Fruit fly (Drosophila melanogaster) whole organism, embryonic: ENCODE measurements around the gene CG7564.
A peak's percentile ranks its signal among the peaks of the same experiment; 100 is the strongest.

Experiments used
- Blimp-1 ChIP-seq: fragments of 200-800 bp; sonication (Bioruptor generic); optimal IDR thresholded peaks from 3 replicates; lab custom pipeline; 2018; ENCODE audit warnings: missing biosample characterization, missing genetic modification characterization, mild to moderate bottlenecking, moderate library complexity, missing genetic modification reagents
- CG10366 ChIP-seq: fragments of 200-800 bp; sonication (Bioruptor generic); IDR thresholded peaks from 2 replicates; pipeline ENCODE4 v1.3.6; 2022; ENCODE audit warnings: missing biosample characterization, missing genetic modification characterization
- CG10654 ChIP-seq: fragments of 200-800 bp; sonication (Bioruptor generic); optimal IDR thresholded peaks from 2 replicates; lab custom pipeline; 2016; ENCODE audit warnings: missing biosample characterization, missing genetic modification characterization
- CG13296 ChIP-seq: fragments of 200-800 bp; sonication (Bioruptor generic); optimal IDR thresholded peaks from 3 replicates; lab custom pipeline; 2018; ENCODE audit warnings: missing biosample characterization, mild to moderate bottlenecking, missing genetic modification characterization
- CG15601 ChIP-seq: fragments of 200-800 bp; sonication (Bioruptor generic); optimal IDR thresholded peaks from 3 replicates; lab custom pipeline; 2019; ENCODE audit warnings: missing biosample characterization, mild to moderate bottlenecking, missing genetic modification characterization, moderate library complexity
- CG17361 ChIP-seq: fragments of 200-800 bp; sonication (Bioruptor generic); IDR thresholded peaks from 3 replicates; pipeline ENCODE4 v1.3.6; 2022; ENCODE audit warnings: missing biosample characterization, missing genetic modification characterization
- CG17385 ChIP-seq: fragments of 200-800 bp; sonication (Bioruptor generic); optimal IDR thresholded peaks from 3 replicates; lab custom pipeline; 2018; ENCODE audit warnings: missing biosample characterization, mild to moderate bottlenecking, missing genetic modification characterization
- CG1792 ChIP-seq: fragments of 200-800 bp; sonication (Bioruptor generic); optimal IDR thresholded peaks from 2 replicates; lab custom pipeline; 2016; ENCODE audit warnings: missing biosample characterization, missing genetic modification characterization
- CG1832 ChIP-seq: fragments of 200-800 bp; sonication (Bioruptor generic); optimal IDR thresholded peaks from 2 replicates; lab custom pipeline; 2017; ENCODE audit warnings: missing biosample characterization, mild to moderate bottlenecking, missing genetic modification characterization, inconsistent platforms
- CG18599 ChIP-seq: fragments of 200-800 bp; sonication (Bioruptor generic); optimal IDR thresholded peaks from 3 replicates; lab custom pipeline; 2017; ENCODE audit warnings: missing biosample characterization, missing genetic modification characterization, mild to moderate bottlenecking, moderate library complexity, missing genetic modification reagents
- CG2712 ChIP-seq: fragments of 200-800 bp; optimal IDR thresholded peaks from 3 replicates; lab custom pipeline; 2019; ENCODE audit warnings: missing biosample characterization, mild to moderate bottlenecking, missing genetic modification characterization, moderate library complexity
- CG31224 ChIP-seq: fragments of 200-800 bp; sonication (Bioruptor generic); IDR thresholded peaks from 2 replicates; pipeline ENCODE4 v1.3.6; 2022; ENCODE audit warnings: missing biosample characterization, missing genetic modification characterization
- CG34422 ChIP-seq: fragments of 200-800 bp; sonication (Bioruptor generic); IDR thresholded peaks from 3 replicates; pipeline ENCODE4 v1.3.6; 2022; ENCODE audit warnings: missing biosample characterization, missing genetic modification characterization
- CG3726 ChIP-seq: fragments of 200-800 bp; sonication (Bioruptor generic); IDR thresholded peaks from 3 replicates; pipeline ENCODE4, ENCODE4 v1.3.6; 2022; ENCODE audit warnings: missing biosample characterization, missing genetic modification characterization
- CG43689 ChIP-seq: fragments of 200-800 bp; sonication (Bioruptor generic); IDR thresholded peaks from 2 replicates; pipeline ENCODE4 v1.3.6; 2022; ENCODE audit warnings: missing biosample characterization, missing genetic modification characterization
- CG5180 ChIP-seq: fragments of 200-800 bp; sonication (Bioruptor generic); optimal IDR thresholded peaks from 3 replicates; lab custom pipeline; 2017; ENCODE audit warnings: missing biosample characterization, missing genetic modification characterization, mild to moderate bottlenecking, moderate library complexity, missing genetic modification reagents
- D19B ChIP-seq: fragments of 200-800 bp; sonication (Bioruptor generic); optimal IDR thresholded peaks from 2 replicates; lab custom pipeline; 2017; ENCODE audit warnings: missing biosample characterization, mild to moderate bottlenecking, missing genetic modification characterization
- Dek ChIP-seq: fragments of 200-800 bp; sonication (Bioruptor generic); optimal IDR thresholded peaks from 3 replicates; lab custom pipeline; 2019; ENCODE audit warnings: missing biosample characterization, mild to moderate bottlenecking, missing genetic modification characterization, moderate library complexity
- Dip3 ChIP-seq: fragments of 200-800 bp; sonication (Bioruptor generic); optimal IDR thresholded peaks from 3 replicates; lab custom pipeline; 2016; ENCODE audit warnings: missing biosample characterization, missing genetic modification characterization
- Hr78 ChIP-seq, 2 experiments: fragments of 200-800 bp in 1 of 2; fragments of >200 bp in 1 of 2; sonication (Bioruptor generic) in 1 of 2; optimal IDR thresholded peaks; 2 replicates each; lab custom pipeline; 2017 to 2019; ENCODE audit warnings: missing biosample characterization in 2 of 2, missing genetic modification characterization in 2 of 2, mild to moderate bottlenecking in 1 of 2, moderate library complexity in 1 of 2
- Kr ChIP-seq: fragments of 200-800 bp; sonication (Bioruptor generic); optimal IDR thresholded peaks from 2 replicates; lab custom pipeline; 2017; ENCODE audit warnings: missing biosample characterization, mild to moderate bottlenecking, missing genetic modification characterization
- MESR4 ChIP-seq: fragments of 200-800 bp; sonication (Bioruptor generic); optimal IDR thresholded peaks from 2 replicates; lab custom pipeline; 2018; ENCODE audit warnings: missing biosample characterization, mild to moderate bottlenecking, missing genetic modification characterization, moderate library complexity
- Mes4 ChIP-seq: fragments of 200-800 bp; sonication (Bioruptor generic); optimal IDR thresholded peaks from 2 replicates; lab custom pipeline; 2016; ENCODE audit warnings: missing biosample characterization, missing genetic modification characterization
- Oaz ChIP-seq: fragments of 200-800 bp; sonication (Bioruptor generic); IDR thresholded peaks from 2 replicates; pipeline ENCODE4 v1.3.6; 2022; ENCODE audit warnings: missing biosample characterization, missing genetic modification characterization
- Ptx1 ChIP-seq: fragments of 200-800 bp; sonication (Bioruptor generic); IDR thresholded peaks from 2 replicates; pipeline ENCODE4 v1.3.6; 2022; ENCODE audit warnings: missing biosample characterization, missing genetic modification characterization
- Sox102F ChIP-seq: fragments of 200-800 bp; sonication (Bioruptor generic); optimal IDR thresholded peaks from 2 replicates; lab custom pipeline; 2018; ENCODE audit warnings: missing biosample characterization, mild to moderate bottlenecking, missing genetic modification characterization, moderate library complexity
- Sry-β ChIP-seq: fragments of 200-800 bp; sonication (Bioruptor generic); optimal IDR thresholded peaks from 2 replicates; lab custom pipeline; 2018; ENCODE audit warnings: missing biosample characterization, mild to moderate bottlenecking, missing genetic modification characterization, moderate library complexity
- TFAM ChIP-seq: fragments of 200-800 bp; sonication (Bioruptor generic); optimal IDR thresholded peaks from 2 replicates; lab custom pipeline; 2017; ENCODE audit warnings: missing biosample characterization, missing genetic modification characterization, inconsistent platforms
- ato ChIP-seq: fragments of 200-800 bp; sonication (Bioruptor generic); IDR thresholded peaks from 2 replicates; pipeline ENCODE4 v1.3.6; 2022; ENCODE audit warnings: missing biosample characterization, missing genetic modification characterization; ENCODE audit not compliant: partially characterized antibody
- az2 ChIP-seq: fragments of 200-800 bp; sonication (Bioruptor generic); optimal IDR thresholded peaks from 3 replicates; lab custom pipeline; 2016; ENCODE audit warnings: missing biosample characterization, missing genetic modification characterization
- chinmo ChIP-seq: fragments of 200-800 bp; sonication (Bioruptor generic); IDR thresholded peaks from 4 replicates; pipeline ENCODE4 v1.3.6; 2022; ENCODE audit warnings: missing biosample characterization, missing genetic modification characterization; ENCODE audit not compliant: partially characterized antibody
- chn ChIP-seq: fragments of 200-800 bp; sonication (Bioruptor generic); optimal IDR thresholded peaks from 2 replicates; lab custom pipeline; 2016; ENCODE audit warnings: missing biosample characterization, missing genetic modification characterization
- corto ChIP-seq: fragments of 200-800 bp; sonication (Bioruptor generic); optimal IDR thresholded peaks from 2 replicates; lab custom pipeline; 2016; ENCODE audit warnings: missing biosample characterization, mild to moderate bottlenecking, missing genetic modification characterization, moderate library complexity
- dpn ChIP-seq, 2 experiments: fragments of 200-800 bp; sonication (Bioruptor generic); optimal IDR thresholded peaks; 3 replicates each; lab custom pipeline; 2016; ENCODE audit warnings: missing biosample characterization in 2 of 2, missing genetic modification characterization in 2 of 2
- emc ChIP-seq: fragments of 200-800 bp; sonication (Bioruptor generic); optimal IDR thresholded peaks from 2 replicates; lab custom pipeline; 2016; ENCODE audit warnings: missing biosample characterization, missing genetic modification characterization
- gcm ChIP-seq: fragments of 200-800 bp; sonication (Bioruptor generic); optimal IDR thresholded peaks from 2 replicates; lab custom pipeline; 2019; ENCODE audit warnings: missing biosample characterization, mild to moderate bottlenecking, missing genetic modification characterization, moderate library complexity
- gt ChIP-seq: fragments of 200-800 bp; sonication (Bioruptor generic); IDR thresholded peaks from 2 replicates; pipeline ENCODE4 v1.3.6; 2022; ENCODE audit warnings: missing biosample characterization, missing genetic modification characterization
- ken ChIP-seq: fragments of 200-800 bp; sonication (Bioruptor generic); IDR thresholded peaks from 3 replicates; pipeline ENCODE4 v1.3.6; 2022; ENCODE audit warnings: missing biosample characterization, missing genetic modification characterization
- lbe ChIP-seq: fragments of 200-800 bp; sonication (Bioruptor generic); optimal IDR thresholded peaks from 2 replicates; lab custom pipeline; 2016; ENCODE audit warnings: missing biosample characterization, mild to moderate bottlenecking, missing genetic modification characterization
- nau ChIP-seq: fragments of 200-800 bp; sonication (Bioruptor generic); optimal IDR thresholded peaks from 3 replicates; lab custom pipeline; 2017; ENCODE audit warnings: missing biosample characterization, mild to moderate bottlenecking, missing genetic modification characterization, missing genetic modification reagents
- phol ChIP-seq: fragments of 200-800 bp; sonication (Bioruptor generic); optimal IDR thresholded peaks from 3 replicates; lab custom pipeline; 2018; ENCODE audit warnings: missing biosample characterization, mild to moderate bottlenecking, missing genetic modification characterization, moderate library complexity
- pnt ChIP-seq: fragments of 200-800 bp; sonication (Bioruptor generic); optimal IDR thresholded peaks from 3 replicates; lab custom pipeline; 2016; ENCODE audit warnings: missing biosample characterization, missing genetic modification characterization
- psq ChIP-seq: fragments of 200-800 bp; sonication (Bioruptor generic); optimal IDR thresholded peaks from 2 replicates; lab custom pipeline; 2017; ENCODE audit warnings: missing biosample characterization, missing genetic modification characterization
- row ChIP-seq: fragments of 200-800 bp; sonication (Bioruptor generic); IDR thresholded peaks from 3 replicates; pipeline ENCODE4 v1.3.6; 2022; ENCODE audit warnings: missing biosample characterization, missing genetic modification characterization
- sens ChIP-seq: fragments of 200-800 bp; sonication (Bioruptor generic); peaks from one replicate; lab custom pipeline; 2016; ENCODE audit warnings: missing biosample characterization, missing genetic modification characterization
- so ChIP-seq: fragments of 200-800 bp; sonication (Bioruptor generic); IDR thresholded peaks from 3 replicates; pipeline ENCODE4 v1.3.6; 2022; ENCODE audit warnings: missing biosample characterization, missing genetic modification characterization
- sob ChIP-seq: fragments of 200-800 bp; sonication (Bioruptor generic); IDR thresholded peaks from 2 replicates; pipeline ENCODE4 v1.3.6; 2022; ENCODE audit warnings: missing biosample characterization, missing genetic modification characterization
- sr ChIP-seq: fragments of 200-800 bp; sonication (Bioruptor generic); IDR thresholded peaks from 3 replicates; pipeline ENCODE4 v1.3.6; 2022; ENCODE audit warnings: missing biosample characterization, missing genetic modification characterization
- tio ChIP-seq: fragments of 200-800 bp; sonication (Bioruptor generic); optimal IDR thresholded peaks from 2 replicates; lab custom pipeline; 2017; ENCODE audit warnings: missing biosample characterization, missing genetic modification characterization, inconsistent platforms
- wor ChIP-seq: fragments of 200-800 bp; sonication (Bioruptor generic); IDR thresholded peaks from 2 replicates; pipeline ENCODE4 v1.3.6; 2022; ENCODE audit warnings: missing biosample characterization, missing genetic modification characterization

The CG7564 gene

DNA sequence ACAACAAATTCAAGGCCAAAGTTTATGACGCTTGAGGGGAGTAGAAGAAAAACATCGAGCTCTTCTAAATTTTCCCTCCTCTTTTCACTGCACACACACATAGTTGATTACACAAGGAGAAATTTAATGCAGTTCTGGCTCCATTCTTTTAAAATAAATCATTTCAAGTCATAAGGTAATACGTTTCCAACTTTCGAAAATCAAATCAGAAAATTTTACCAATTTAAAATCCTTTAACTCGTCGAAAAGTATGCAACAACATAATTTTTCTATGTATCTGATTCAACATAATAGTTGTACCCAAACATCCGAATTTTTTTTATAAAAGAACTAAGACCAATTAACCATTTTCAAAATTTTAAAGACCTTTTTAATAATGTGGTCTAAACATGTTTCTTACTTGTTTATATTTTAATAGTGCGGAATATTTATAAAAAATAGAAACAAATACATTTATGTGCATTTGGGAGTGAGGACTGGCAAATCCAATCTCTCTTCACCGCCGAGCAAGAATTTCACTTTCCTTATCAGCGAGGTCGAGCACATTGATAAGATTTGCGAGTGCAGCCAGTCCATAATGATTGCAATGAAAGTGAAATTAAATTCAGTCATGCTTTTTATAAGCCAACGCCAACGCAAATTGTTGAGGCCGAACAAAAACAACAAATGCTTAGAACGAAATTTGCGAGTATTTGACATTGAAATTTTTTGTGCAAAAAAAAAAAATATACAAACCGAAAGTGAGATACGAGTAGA, 7.9 kb upstream of the CG7564 start (continued):
- TF ChIP-seq CG31224 (GFP tag; lab: Robert Waterston, UW) (no peak), CG2712 (tag; lab: Kevin White, UChicago) (peak; percentile 17), phol (tag; lab: Kevin White, UChicago) (peak; percentile 22), so (GFP tag; lab: Robert Waterston, UW) (no peak), sens (peak; percentile 67), CG43689 (no peak), Sox102F (GFP tag; lab: Kevin White, UChicago) (peak; percentile 33), Kr (GFP tag; lab: Kevin White, UChicago) (no peak), pnt (GFP tag; lab: Kevin White, UChicago) (no peak), tio (peak; percentile 23), CG13296 (GFP tag; lab: Kevin White, UChicago) (no peak), lbe (GFP tag; lab: Kevin White, UChicago) (peak; percentile 21), MESR4 (no peak), Dek (tag; lab: Kevin White, UChicago) (no peak), row (GFP tag; lab: Robert Waterston, UW) (peak; percentile 21; the same call in 1 of the 3 replicates), D19B (GFP tag; lab: Kevin White, UChicago) (no peak), ken (GFP tag; lab: Robert Waterston, UW) (no peak), chn (GFP tag; lab: Kevin White, UChicago) (no peak), ato (no peak), CG18599 (GFP tag; lab: Kevin White, UChicago) (no peak), TFAM (GFP tag; lab: Kevin White, UChicago) (no peak), wor (GFP tag; lab: Robert Waterston, UW) (no peak), CG17361 (GFP tag; lab: Robert Waterston, UW) (no peak), CG17385 (no peak), Dip3 (no peak), sob (GFP tag; lab: Robert Waterston, UW) (no peak), Sry-β (GFP tag; lab: Kevin White, UChicago) (no peak), CG3726 (no peak), CG34422 (GFP tag; lab: Robert Waterston, UW) (no peak), Blimp-1 (peak; percentile 12), Mes4 (GFP tag; lab: Kevin White, UChicago) (no peak), CG1792 (no peak), Ptx1 (GFP tag; lab: Robert Waterston, UW) (no peak), Oaz (GFP tag; lab: Robert Waterston, UW) (no peak), chinmo (GFP tag; lab: Robert Waterston, UW) (0 out of 4 replicates have a peak, but pooled peaks have one; percentile 21), CG10366 (GFP tag; lab: Robert Waterston, UW) (no peak), CG10654 (GFP tag; lab: Kevin White, UChicago) (no peak), nau (GFP tag; lab: Kevin White, UChicago) (no peak), CG5180 (no peak), Hr78 (GFP tag; optimal IDR thresholded peaks at IDR 0.05; lab: Kevin White, UChicago) (no peak), CG1832 (GFP tag; lab: Kevin White, UChicago) (no peak), CG15601 (tag; lab: Kevin White, UChicago) (no peak), dpn (GFP tag; optimal IDR thresholded peaks at IDR 0.05; lab: Kevin White, UChicago) (no peak), emc (no peak), sr (GFP tag; lab: Robert Waterston, UW) (no peak), psq (GFP tag; lab: Kevin White, UChicago) (no peak), gcm (GFP tag; lab: Kevin White, UChicago) (no peak), gt (no peak), az2 (GFP tag; lab: Kevin White, UChicago) (peak; percentile 5), corto (GFP tag; lab: Kevin White, UChicago) (peak; percentile 42)
